Fruit fly (Drosophila melanogaster): ENCODE data around the gene betaTub97EF.

The betaTub97EF gene

DNA sequence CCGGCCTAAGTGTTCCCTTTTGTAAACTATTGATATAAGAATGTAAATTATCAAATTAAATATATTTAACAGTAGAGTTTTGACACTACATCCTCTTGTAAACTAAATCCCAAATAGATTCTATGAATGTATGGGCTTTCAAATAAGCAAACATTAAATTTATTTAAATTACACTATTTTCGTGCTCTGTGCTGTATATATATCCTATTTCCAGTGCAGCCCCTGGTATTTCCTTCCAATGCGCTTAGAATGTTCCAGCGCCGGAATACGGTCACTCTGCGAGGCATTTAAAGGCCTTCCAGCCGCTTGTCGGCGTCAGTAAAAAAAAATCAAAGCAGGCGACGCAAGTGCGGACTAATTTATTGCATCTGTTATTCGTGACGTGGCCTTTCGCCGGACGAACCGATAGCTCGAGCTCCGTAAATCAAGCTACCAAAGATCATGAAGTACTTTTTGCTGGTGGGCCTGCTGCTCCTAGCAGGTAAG, 39.7 kb downstream of the betaTub97EF start, which contains the start of gene Gp93 (continued):
- TF ChIP-seq wor (GFP tag; IDR thresholded peaks at IDR 0.05) (0 out of 2 replicates have a peak, but pooled peaks have one; percentile 19), eve (GFP tag; optimal IDR thresholded peaks at IDR 0.05) (no peak), CG4424 (GFP tag; optimal IDR thresholded peaks at IDR 0.05) (peak; percentile 50), Mad (GFP tag; optimal IDR thresholded peaks at IDR 0.05) (no peak), tio (GFP tag; optimal IDR thresholded peaks at IDR 0.05) (no peak), dm (GFP tag; optimal IDR thresholded peaks at IDR 0.05) (peak; percentile 20), Optix (GFP tag; IDR thresholded peaks at IDR 0.05) (peak; percentile 51; the same call in 1 of the 3 replicates), Hr51 (GFP tag; optimal IDR thresholded peaks at IDR 0.05) (peak; percentile 15 to 66), CG18619 (GFP tag; optimal IDR thresholded peaks at IDR 0.05) (peak; percentile 54), Mrtf (GFP tag; IDR thresholded peaks at IDR 0.05) (0 out of 3 replicates have a peak, but pooled peaks have one; percentile 53), trem (tag; optimal IDR thresholded peaks at IDR 0.05) (peak; percentile 29), CG2129 (GFP tag; IDR thresholded peaks at IDR 0.05; ENCODE audit: partially characterized antibody) (no peak), CG8944 (GFP tag; optimal IDR thresholded peaks at IDR 0.05) (no peak), bigmax (GFP tag; optimal IDR thresholded peaks at IDR 0.05) (peak; percentile 71), ATbp (GFP tag; optimal IDR thresholded peaks at IDR 0.05) (peak; percentile 26), fd3F (GFP tag; optimal IDR thresholded peaks at IDR 0.05) (peak; percentile 42), chn (GFP tag; optimal IDR thresholded peaks at IDR 0.05) (peak; percentile 2), emc (GFP tag; optimal IDR thresholded peaks at IDR 0.05) (no peak), CG17359 (tag; optimal IDR thresholded peaks at IDR 0.05) (peak; percentile 47), ssp (GFP tag; IDR thresholded peaks at IDR 0.05) (peak; percentile 54), pros (GFP tag; optimal IDR thresholded peaks at IDR 0.05) (no peak), CG12659 (GFP tag; optimal IDR thresholded peaks at IDR 0.05) (peak; percentile 46), zfh1 (GFP tag; IDR thresholded peaks at IDR 0.05) (peak; percentile 74; the same call in 2 of the 3 replicates), Lim3 (GFP tag; IDR thresholded peaks at IDR 0.05) (no peak), psq (GFP tag; optimal IDR thresholded peaks at IDR 0.05) (no peak), CG11723 (GFP tag; optimal IDR thresholded peaks at IDR 0.05) (no peak), CG7357 (GFP tag; IDR thresholded peaks at IDR 0.05) (peak; percentile 28; the same call in 1 of the 3 replicates), gt (GFP tag; IDR thresholded peaks at IDR 0.05) (no peak), Drgx (GFP tag; IDR thresholded peaks at IDR 0.05) (peak; percentile 29; the same call in 1 of the 2 replicates), yki (optimal IDR thresholded peaks at IDR 0.05) (no peak), CG12769 (tag; optimal IDR thresholded peaks at IDR 0.05) (no peak), ap (GFP tag; IDR thresholded peaks at IDR 0.05) (no peak), fd64A (GFP tag; optimal IDR thresholded peaks at IDR 0.05) (no peak), CG34376 (GFP tag; optimal IDR thresholded peaks at IDR 0.05) (peak; percentile 70), CG9817 (tag; optimal IDR thresholded peaks at IDR 0.05) (peak; percentile 46), oc (tag; optimal IDR thresholded peaks at IDR 0.05) (no peak), lab (GFP tag; optimal IDR thresholded peaks at IDR 0.05) (no peak), br (optimal IDR thresholded peaks at IDR 0.05) (no peak), CG11085 (GFP tag; IDR thresholded peaks at IDR 0.05) (peak; percentile 56), bab2 (GFP tag; optimal IDR thresholded peaks at IDR 0.05) (peak; percentile 39), CG10366 (GFP tag; IDR thresholded peaks at IDR 0.05) (peak; percentile 71), CG2199 (GFP tag; IDR thresholded peaks at IDR 0.05) (no peak), Doc3 (GFP tag; IDR thresholded peaks at IDR 0.05; ENCODE audit: partially characterized antibody) (no peak), CG3407 (GFP tag; optimal IDR thresholded peaks at IDR 0.05) (no peak), CG11093 (GFP tag; IDR thresholded peaks at IDR 0.05) (no peak; the same call in 2 of the 3 replicates), CG10979 (tag; optimal IDR thresholded peaks at IDR 0.05) (peak; percentile 22), CG4360 (GFP tag; IDR thresholded peaks at IDR 0.05) (no peak; the same call in 1 of the 2 replicates), CG31388 (GFP tag; optimal IDR thresholded peaks at IDR 0.05) (no peak), Six4 (GFP tag; optimal IDR thresholded peaks at IDR 0.05) (peak; percentile 51), ash1 (GFP tag; optimal IDR thresholded peaks at IDR 0.05) (no peak), gcm2 (GFP tag; optimal IDR thresholded peaks at IDR 0.05) (no peak)
